Worm (Caenorhabditis elegans): ENCODE measurements around the gene nhr-106.

The nhr-106 gene

ce11 chrV:479046-479445, 10.4 kb upstream of the nhr-106 start:
- TF ChIP-seq Y53F4B.3 (GFP tag; IDR thresholded peaks at IDR 0.05) (no peak), nhr-80 (tag; optimal IDR thresholded peaks at IDR 0.05) (peak; percentile 30)

DNA sequence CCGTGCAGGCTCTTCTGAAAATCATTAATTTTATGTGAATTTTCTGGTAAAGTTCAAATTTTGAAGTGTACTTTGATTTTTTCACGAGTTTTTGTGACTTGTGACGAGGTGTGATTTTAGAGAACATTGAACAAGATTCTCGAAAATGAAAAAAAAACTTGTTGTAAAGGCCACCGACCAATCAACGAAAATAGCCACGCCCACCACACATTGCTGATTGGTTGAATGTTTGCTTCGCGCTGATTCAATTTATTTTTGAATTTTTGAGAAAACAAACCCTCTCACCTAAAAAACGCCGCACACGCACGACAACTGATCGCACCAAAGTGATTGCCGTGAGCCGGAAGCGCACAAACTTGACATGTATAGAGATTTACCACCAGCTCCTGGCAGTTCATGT, 6.6 kb upstream of the nhr-106 start:
- TF ChIP-seq nfyb-1 (GFP tag; IDR thresholded peaks at IDR 0.05) = peak; percentile 91
- TF ChIP-seq F33H1.4 (GFP tag; IDR thresholded peaks at IDR 0.05) = no peak
- TF ChIP-seq F10E7.11 (tag; optimal IDR thresholded peaks at IDR 0.05) = no peak
- TF ChIP-seq T26A5.8 (tag; optimal IDR thresholded peaks at IDR 0.05) = no peak

DNA sequence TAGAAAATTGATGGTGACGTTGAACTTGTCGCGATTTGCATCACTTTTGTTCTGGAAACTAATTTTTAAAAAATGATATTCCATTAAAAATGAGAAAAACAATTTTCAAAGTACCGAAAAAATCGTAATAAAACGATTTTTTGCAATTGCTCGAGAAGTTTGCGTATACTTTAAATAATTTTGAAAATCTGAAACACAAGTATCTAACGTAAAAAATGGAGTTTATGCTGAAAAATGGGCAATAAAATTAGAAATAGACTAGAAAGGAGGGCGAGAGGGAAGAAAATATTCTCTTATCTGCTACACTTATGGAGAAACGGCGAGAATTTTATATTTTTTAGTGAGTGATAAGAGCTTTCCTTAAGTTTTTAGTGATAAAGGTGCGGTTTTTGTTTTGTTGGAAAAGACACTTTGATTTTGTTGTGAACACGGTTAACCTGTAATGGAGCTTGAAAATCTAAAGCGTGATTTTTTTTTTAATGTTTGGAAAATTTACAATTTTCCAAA, 6.1 kb upstream of the nhr-106 start, which contains the start of gene nhr-130:
Gene nhr-130 (minus strand): TSS at position 51 of the 507 bp plus-strand sequence.
- TF ChIP-seq nhr-80 (tag; optimal IDR thresholded peaks at IDR 0.05) (peak; percentile 42), hlh-12 (tag; optimal IDR thresholded peaks at IDR 0.05) (no peak)

DNA sequence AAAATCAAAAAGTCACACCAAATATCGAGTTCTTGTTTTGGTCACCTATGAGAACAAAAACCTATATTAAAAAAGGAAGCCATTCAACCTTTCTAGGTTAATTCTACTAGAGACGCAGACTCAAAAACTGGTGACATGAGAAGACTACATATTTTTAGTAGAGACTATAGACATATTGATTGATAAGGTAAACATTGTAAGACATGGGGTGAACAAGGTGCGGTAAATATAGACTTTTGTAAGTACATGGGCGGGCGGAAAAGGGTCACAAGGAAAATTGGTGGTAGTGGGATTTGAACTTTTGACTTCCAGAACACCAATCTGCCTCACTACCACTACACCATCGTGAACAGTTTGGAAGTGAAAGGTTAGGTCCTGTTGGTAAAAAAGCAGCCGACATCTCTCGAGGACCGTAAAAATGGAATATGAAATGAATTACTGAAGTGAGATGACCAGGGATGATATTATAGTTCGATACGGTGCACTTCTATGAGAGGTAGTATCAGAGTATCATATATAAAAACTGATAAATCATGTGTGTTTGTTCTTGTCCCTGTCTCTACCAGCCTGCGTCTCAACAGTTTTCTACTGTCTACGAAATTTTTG, 5.0 kb upstream of the nhr-106 start, which contains the start of gene nhr-212:
Gene nhr-212 (plus strand): TSS at position 573 of the 606 bp plus-strand sequence.
- TF ChIP-seq lag-1 (GFP tag; IDR thresholded peaks at IDR 0.05) (no peak), D2030.7 (GFP tag; IDR thresholded peaks at IDR 0.05) (no peak), let-607 (tag; optimal IDR thresholded peaks at IDR 0.05) (no peak), rcor-1 (GFP tag; IDR thresholded peaks at IDR 0.05) (no peak), lin-26 (GFP tag; IDR thresholded peaks at IDR 0.05) (no peak), unc-62 (GFP tag; optimal IDR thresholded peaks at IDR 0.05) (no peak), aptf-3 (GFP tag; IDR thresholded peaks at IDR 0.05) (no peak), rpc-1 (optimal IDR thresholded peaks at IDR 0.05) (no peak), rpc-1 (tag; optimal IDR thresholded peaks at IDR 0.05) (peak; percentile 17), nfyb-1 (GFP tag; IDR thresholded peaks at IDR 0.05) (no peak), hmg-1.2 (GFP tag; IDR thresholded peaks at IDR 0.05) (peak; percentile 11; the same call in 1 of the 2 replicates), snpc-4 (GFP tag; optimal IDR thresholded peaks at IDR 0.05) (no peak), snpc-4 (tag; optimal IDR thresholded peaks at IDR 0.05) (peak in 2 of 4 experiments; percentile 53 to 77), nhr-80 (tag; optimal IDR thresholded peaks at IDR 0.05) (peak; percentile 4)

- TF ChIP-seq chd-7 (tag; optimal IDR thresholded peaks at IDR 0.05) (no peak), lin-26 (GFP tag; IDR thresholded peaks at IDR 0.05) (no peak), ceh-27 (GFP tag; optimal IDR thresholded peaks at IDR 0.05) (no peak), zfh-2 (GFP tag; conservative IDR thresholded peaks at IDR 0.05) (no peak), ceh-91 (GFP tag; IDR thresholded peaks at IDR 0.05) (no peak), bed-1 (GFP tag; IDR thresholded peaks at IDR 0.05) (no peak), C17E4.6 (GFP tag; IDR thresholded peaks at IDR 0.05) (no peak), F37B4.10 (GFP tag; IDR thresholded peaks at IDR 0.05) (no peak), ztf-28 (GFP tag; IDR thresholded peaks at IDR 0.05) (no peak), sdz-38 (tag; optimal IDR thresholded peaks at IDR 0.05) (no peak), let-607 (tag; optimal IDR thresholded peaks at IDR 0.05) (no peak), mes-4 (tag; optimal IDR thresholded peaks at IDR 0.05) (no peak), F55B11.4 (tag; optimal IDR thresholded peaks at IDR 0.05; ENCODE audit: borderline replicate concordance, insufficient read depth) (no peak), egl-18 (GFP tag; IDR thresholded peaks at IDR 0.05) (no peak)
Observed at ce11 chrV:486684-487083, 2.7 kb upstream of the nhr-106 start, which contains the start of gene nhr-211. Gene nhr-211 (plus strand): TSS chrV:486984.

Data from whole organism, young adult.